Fruit fly (Drosophila melanogaster): ENCODE measurements around the gene CG3823.

Gene CG3823

DNA sequence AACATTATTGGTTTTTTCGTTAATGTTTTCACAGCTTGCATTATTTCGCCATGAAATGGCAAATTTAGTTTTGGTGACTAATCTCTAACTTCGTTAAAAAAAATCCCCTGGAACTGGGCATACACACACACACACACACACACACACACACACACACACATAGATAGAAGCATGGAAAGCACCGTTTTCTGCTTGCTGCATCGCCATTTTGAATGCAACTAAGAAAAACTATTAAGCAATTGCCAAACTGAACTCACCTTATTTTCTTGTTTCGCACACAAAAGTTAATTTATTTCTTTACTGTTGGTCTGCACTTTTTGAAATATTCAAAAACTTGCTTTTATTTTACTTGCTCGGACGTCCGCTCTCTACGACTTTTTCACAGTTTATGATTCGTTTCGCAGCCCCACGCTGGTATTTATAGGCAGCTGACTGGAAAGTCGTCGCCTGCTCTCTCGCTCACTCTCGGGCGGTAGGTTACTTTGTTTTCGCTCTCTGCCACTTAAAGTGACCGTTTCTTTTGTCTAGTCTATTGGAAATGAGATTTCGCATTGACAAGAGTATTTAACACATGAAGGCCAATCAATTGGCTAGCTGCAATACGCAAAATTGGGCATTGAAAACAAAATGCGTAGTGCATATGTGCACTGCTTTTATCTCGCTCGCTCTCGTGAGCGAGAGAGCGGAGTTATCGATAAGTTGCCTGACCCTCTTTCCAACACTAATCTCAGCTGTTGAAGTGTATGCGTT, 24.7 kb upstream of the CG3823 start (continued):
- TF ChIP-seq CG12391 (tag; optimal IDR thresholded peaks at IDR 0.05), result peak; percentile 6
- no peak for TF ChIP-seq CG17568 (GFP tag; optimal IDR thresholded peaks at IDR 0.05)
- TF ChIP-seq Nf-YC (tag; optimal IDR thresholded peaks at IDR 0.05), result peak; percentile 16
- no peak for TF ChIP-seq slp2 (GFP tag; optimal IDR thresholded peaks at IDR 0.05)
- no peak for TF ChIP-seq bsh (GFP tag; optimal IDR thresholded peaks at IDR 0.05)
- peak; percentile 96 for TF ChIP-seq MESR4 (GFP tag; optimal IDR thresholded peaks at IDR 0.05)
- peak; percentile 31; the same call in 1 of the 2 replicates for TF ChIP-seq CG31441 (GFP tag; IDR thresholded peaks at IDR 0.05)
- no peak for TF ChIP-seq CG18262 (tag; optimal IDR thresholded peaks at IDR 0.05)
- TF ChIP-seq CG15514 (GFP tag; optimal IDR thresholded peaks at IDR 0.05), result peak; percentile 24
- TF ChIP-seq Awh (GFP tag; IDR thresholded peaks at IDR 0.05), result 0 out of 2 replicates have a peak, but pooled peaks have one; percentile 10
- no peak for TF ChIP-seq CG7271 (tag; optimal IDR thresholded peaks at IDR 0.05)
- TF ChIP-seq Lim3 (GFP tag; IDR thresholded peaks at IDR 0.05), result no peak
- peak; percentile 48 for TF ChIP-seq BEAF-32 (GFP tag; optimal IDR thresholded peaks at IDR 0.05)
- TF ChIP-seq schlank (tag; optimal IDR thresholded peaks at IDR 0.05), result no peak
- peak; percentile 56 for TF ChIP-seq CG15479 (GFP tag; optimal IDR thresholded peaks at IDR 0.05)
- TF ChIP-seq ap (GFP tag; IDR thresholded peaks at IDR 0.05), result no peak
- peak in 1 of 3 experiments; percentile 57 for TF ChIP-seq Stat92E (GFP tag; optimal IDR thresholded peaks at IDR 0.05)
- 0 out of 2 replicates have a peak, but pooled peaks have one; percentile 30 for TF ChIP-seq tna (GFP tag; IDR thresholded peaks at IDR 0.05; ENCODE audit: partially characterized antibody)
- TF ChIP-seq nom (GFP tag; optimal IDR thresholded peaks at IDR 0.05), result peak; percentile 9
- TF ChIP-seq Dp (GFP tag; optimal IDR thresholded peaks at IDR 0.05), result no peak
- TF ChIP-seq sd (tag; optimal IDR thresholded peaks at IDR 0.05), result no peak
- TF ChIP-seq Hr78 (GFP tag; optimal IDR thresholded peaks at IDR 0.05), result no peak
- no peak for TF ChIP-seq NK7.1 (GFP tag; optimal IDR thresholded peaks at IDR 0.05)
- no peak for TF ChIP-seq CG12071 (GFP tag; optimal IDR thresholded peaks at IDR 0.05)
- 0 out of 3 replicates have a peak, but pooled peaks have one; percentile 12 for TF ChIP-seq CG34224 (GFP tag; IDR thresholded peaks at IDR 0.05; ENCODE audit: partially characterized antibody)
- TF ChIP-seq CG1792 (GFP tag; optimal IDR thresholded peaks at IDR 0.05), result no peak
- TF ChIP-seq amos (GFP tag; IDR thresholded peaks at IDR 0.05; ENCODE audit: partially characterized antibody), result peak; percentile 26; the same call in 1 of the 2 replicates
- TF ChIP-seq pros (GFP tag; optimal IDR thresholded peaks at IDR 0.05), result no peak
- peak; percentile 21 for TF ChIP-seq CG10209 (GFP tag; optimal IDR thresholded peaks at IDR 0.05)
- TF ChIP-seq CG9437 (GFP tag; optimal IDR thresholded peaks at IDR 0.05), result peak; percentile 18
- no peak for TF ChIP-seq lola (GFP tag; optimal IDR thresholded peaks at IDR 0.05)
- peak; percentile 15 for TF ChIP-seq Sin3A (optimal IDR thresholded peaks at IDR 0.05)
- TF ChIP-seq Ada2b (GFP tag; IDR thresholded peaks at IDR 0.05), result no peak
- TF ChIP-seq pho (GFP tag; optimal IDR thresholded peaks at IDR 0.05), result peak; percentile 30
- TF ChIP-seq CG13894 (tag; optimal IDR thresholded peaks at IDR 0.05), result peak; percentile 17
- TF ChIP-seq CG30020 (tag; optimal IDR thresholded peaks at IDR 0.05), result no peak
- TF ChIP-seq Med (GFP tag), result peak; percentile 79
- TF ChIP-seq chn (GFP tag; optimal IDR thresholded peaks at IDR 0.05), result peak; percentile 1
- TF ChIP-seq toy (GFP tag; IDR thresholded peaks at IDR 0.05), result no peak
- TF ChIP-seq CG3847 (GFP tag; IDR thresholded peaks at IDR 0.05), result no peak
- TF ChIP-seq ems (GFP tag; optimal IDR thresholded peaks at IDR 0.05), result no peak
- peak; percentile 33 for TF ChIP-seq Atf-2 (GFP tag; optimal IDR thresholded peaks at IDR 0.05)
- TF ChIP-seq CG3163 (GFP tag; optimal IDR thresholded peaks at IDR 0.05), result peak; percentile 26
- no peak for TF ChIP-seq Hey (tag; optimal IDR thresholded peaks at IDR 0.05)
- no peak for TF ChIP-seq tap (tag; optimal IDR thresholded peaks at IDR 0.05)
- TF ChIP-seq Sry-δ (GFP tag; optimal IDR thresholded peaks at IDR 0.05), result peak; percentile 25
- no peak for TF ChIP-seq D19B (GFP tag; optimal IDR thresholded peaks at IDR 0.05)
- TF ChIP-seq disco-r (GFP tag; optimal IDR thresholded peaks at IDR 0.05), result no peak

Data from whole organism, embryonic.